Fruit fly (Drosophila melanogaster) whole organism, embryonic: ENCODE results near the gene GstD4.

Experiments
- CG5953 ChIP-seq: fragments of 200-800 bp; sonication (Bioruptor generic); IDR thresholded peaks from 2 replicates; pipeline ENCODE4 v1.3.6; 2022; ENCODE audit warnings: missing biosample characterization, missing genetic modification characterization
- CG8478 ChIP-seq: fragments of >200 bp; optimal IDR thresholded peaks from 2 replicates; lab custom pipeline; 2018
- CG9797 ChIP-seq: fragments of 200-800 bp; sonication (Bioruptor generic); optimal IDR thresholded peaks from 3 replicates; lab custom pipeline; 2018; ENCODE audit warnings: missing biosample characterization, mild to moderate bottlenecking, missing genetic modification characterization
- Gsc ChIP-seq: fragments of 200-800 bp; sonication (Bioruptor generic); IDR thresholded peaks from 2 replicates; pipeline ENCODE4 v1.3.6; 2022; ENCODE audit warnings: missing biosample characterization, missing genetic modification characterization
- Ravus ChIP-seq: fragments of 200-800 bp; sonication (Bioruptor generic); IDR thresholded peaks from 2 replicates; pipeline ENCODE4 v1.3.6; 2022; ENCODE audit warnings: missing biosample characterization, missing genetic modification characterization
- hth ChIP-seq: fragments of >200 bp; optimal IDR thresholded peaks from 2 replicates; lab custom pipeline; 2017; ENCODE audit warnings: inconsistent platforms
- kni ChIP-seq: fragments of 200-800 bp; sonication (Bioruptor generic); optimal IDR thresholded peaks from 3 replicates; lab custom pipeline; 2017; ENCODE audit warnings: mild to moderate bottlenecking, missing biosample characterization, missing genetic modification reagents, missing genetic modification characterization
- pan ChIP-seq, 4 experiments: fragments of >200 bp in 3 of 4; fragments of 200-800 bp in 1 of 4; sonication (Bioruptor generic) in 1 of 4; optimal IDR thresholded peaks in 3 of 4; IDR thresholded peaks in 1 of 4; 2 replicates each; pipeline versions ENCODE4 v1.3.6 to Lab custom; 2017 to 2022; ENCODE audit warnings: missing biosample characterization in 2 of 4, missing genetic modification characterization in 2 of 4, mixed read lengths in 1 of 4
- z ChIP-seq: fragments of 200-800 bp; sonication (Bioruptor generic); IDR thresholded peaks from 3 replicates; pipeline ENCODE4 v1.3.6; 2022; ENCODE audit warnings: missing biosample characterization, missing genetic modification characterization

DNA sequence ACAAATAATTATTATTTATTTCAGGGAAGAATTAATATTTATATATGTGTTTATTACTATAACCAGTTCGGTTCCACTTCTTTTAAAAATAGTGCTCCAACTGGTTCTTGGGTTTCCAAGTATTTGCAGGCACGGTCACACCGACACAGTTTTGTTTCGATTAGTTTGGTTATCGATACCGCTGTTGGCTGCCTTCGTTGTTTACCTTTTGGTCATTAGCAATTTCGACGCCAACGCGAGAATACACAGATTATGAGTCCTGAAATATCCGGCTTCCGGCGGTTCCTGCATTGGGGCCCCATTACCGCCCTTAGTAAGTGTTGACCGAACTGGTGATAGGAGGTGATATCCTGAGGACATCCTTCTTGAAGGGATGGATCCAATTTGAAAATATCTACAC lies 34.3 kb downstream of the GstD4 start, which contains the start of gene CG5196:
- no peak for TF ChIP-seq CG5953 (GFP tag; lab: Robert Waterston, UW)
- TF ChIP-seq CG9797 (GFP tag; lab: Kevin White, UChicago), result peak; percentile 88
- TF ChIP-seq kni (GFP tag; lab: Kevin White, UChicago), result peak; percentile 34
- no peak for TF ChIP-seq Ravus (GFP tag; lab: Robert Waterston, UW)
- TF ChIP-seq Gsc, result no peak
- no peak for TF ChIP-seq hth (lab: Kevin White, UChicago)
- no peak for TF ChIP-seq pan (optimal IDR thresholded peaks at IDR 0.05; lab: Kevin White, UChicago)
- no peak for TF ChIP-seq pan (GFP tag; optimal IDR thresholded peaks at IDR 0.05 in 1 of 2, IDR thresholded peaks at IDR 0.05 in 1 of 2)
- TF ChIP-seq CG8478, result no peak
- no peak for TF ChIP-seq z (GFP tag; lab: Robert Waterston, UW)
